Fruit fly (Drosophila melanogaster) whole organism, pupa: ENCODE data around the gene Gr22f.

ENCODE experiments used
- CG10348 ChIP-seq: fragments of 200-800 bp; sonication (Bioruptor generic); IDR thresholded peaks from 2 replicates; pipeline ENCODE4 v1.3.6; 2022; ENCODE audit warnings: missing biosample characterization, missing genetic modification characterization
- CG12605 ChIP-seq: fragments of 200-800 bp; sonication (Bioruptor generic); IDR thresholded peaks from 2 replicates; pipeline ENCODE4 v1.3.6; 2022; ENCODE audit warnings: missing biosample characterization, missing genetic modification characterization
- CG13204 ChIP-seq: fragments of 200-800 bp; sonication (Bioruptor generic); optimal IDR thresholded peaks from 2 replicates; lab custom pipeline; 2018; ENCODE audit warnings: missing biosample characterization, mild to moderate bottlenecking, missing genetic modification characterization, moderate library complexity
- CG14655 ChIP-seq: fragments of 200-800 bp; sonication (Bioruptor generic); optimal IDR thresholded peaks from 3 replicates; lab custom pipeline; 2017; ENCODE audit warnings: mild to moderate bottlenecking, missing biosample characterization, missing genetic modification reagents, missing genetic modification characterization
- CG15710 ChIP-seq: fragments of 200-800 bp; sonication (Bioruptor generic); optimal IDR thresholded peaks from 2 replicates; lab custom pipeline; 2018; ENCODE audit warnings: missing biosample characterization, mild to moderate bottlenecking, missing genetic modification characterization, moderate library complexity
- CG17806 ChIP-seq: fragments of 200-800 bp; sonication (Bioruptor generic); optimal IDR thresholded peaks from 2 replicates; lab custom pipeline; 2018; ENCODE audit warnings: missing biosample characterization, mild to moderate bottlenecking, missing genetic modification characterization, moderate library complexity
- CG32121 ChIP-seq: fragments of 200-800 bp; sonication (Bioruptor generic); IDR thresholded peaks from 2 replicates; pipeline ENCODE4 v1.3.6; 2022; ENCODE audit warnings: missing biosample characterization, missing genetic modification characterization
- CG34367 ChIP-seq: fragments of 200-800 bp; sonication (Bioruptor generic); optimal IDR thresholded peaks from 2 replicates; lab custom pipeline; 2018; ENCODE audit warnings: missing biosample characterization, mild to moderate bottlenecking, missing genetic modification characterization
- CG4496 ChIP-seq: fragments of 200-800 bp; sonication (Bioruptor generic); IDR thresholded peaks from 3 replicates; pipeline ENCODE4 v1.3.6; 2022; ENCODE audit warnings: missing biosample characterization, missing genetic modification characterization
- CG8159 ChIP-seq: fragments of 200-800 bp; sonication (Bioruptor generic); optimal IDR thresholded peaks from 3 replicates; lab custom pipeline; 2018; ENCODE audit warnings: missing biosample characterization, mild to moderate bottlenecking, missing genetic modification characterization, moderate library complexity
- CG8301 ChIP-seq: fragments of 200-800 bp; sonication (Bioruptor generic); optimal IDR thresholded peaks from 2 replicates; lab custom pipeline; 2018; ENCODE audit warnings: missing biosample characterization, mild to moderate bottlenecking, missing genetic modification characterization
- CG9948 ChIP-seq: fragments of 200-800 bp; sonication (Bioruptor generic); optimal IDR thresholded peaks from 2 replicates; lab custom pipeline; 2018; ENCODE audit warnings: missing biosample characterization, mild to moderate bottlenecking, missing genetic modification characterization, moderate library complexity
- D1 ChIP-seq: fragments of 200-800 bp; sonication (Bioruptor generic); optimal IDR thresholded peaks from 2 replicates; lab custom pipeline; 2018; ENCODE audit warnings: missing biosample characterization, mild to moderate bottlenecking, missing genetic modification characterization, moderate library complexity
- EcR ChIP-seq: fragments of 200-800 bp; sonication (Bioruptor generic); optimal IDR thresholded peaks from 3 replicates; lab custom pipeline; 2019; ENCODE audit warnings: missing biosample characterization, missing genetic modification characterization, mild to moderate bottlenecking, moderate library complexity, missing genetic modification reagents
- Ets98B ChIP-seq: fragments of 200-800 bp; sonication (Bioruptor generic); IDR thresholded peaks from 2 replicates; pipeline ENCODE4 v1.3.6; 2022; ENCODE audit warnings: missing biosample characterization, missing genetic modification characterization
- Pif1A ChIP-seq: fragments of 200-800 bp; sonication (Bioruptor generic); optimal IDR thresholded peaks from 3 replicates; lab custom pipeline; 2016; ENCODE audit warnings: missing biosample characterization, missing genetic modification characterization
- Pif1B ChIP-seq: fragments of 200-800 bp; sonication (Bioruptor generic); optimal IDR thresholded peaks from 3 replicates; lab custom pipeline; 2016; ENCODE audit warnings: missing biosample characterization, missing genetic modification characterization
- Snoo ChIP-seq: fragments of 200-800 bp; sonication (Bioruptor generic); optimal IDR thresholded peaks from 3 replicates; lab custom pipeline; 2017; ENCODE audit warnings: missing biosample characterization, mild to moderate bottlenecking, missing genetic modification characterization, inconsistent platforms
- fd96Ca ChIP-seq: fragments of 200-800 bp; sonication (Bioruptor generic); IDR thresholded peaks from 3 replicates; pipeline ENCODE4 v1.3.6; 2022; ENCODE audit warnings: missing biosample characterization, missing genetic modification characterization
- gl ChIP-seq: fragments of 200-800 bp; sonication (Bioruptor generic); optimal IDR thresholded peaks from 2 replicates; lab custom pipeline; 2018; ENCODE audit warnings: missing biosample characterization, mild to moderate bottlenecking, missing genetic modification characterization
- rn ChIP-seq: fragments of 200-800 bp; sonication (Bioruptor generic); IDR thresholded peaks from 2 replicates; pipeline ENCODE4 v1.3.6; 2022; ENCODE audit warnings: missing biosample characterization, missing genetic modification characterization

The Gr22f gene

dm6 chr2L:1758853-1759252 lies 2.6 kb upstream of the Gr22f start, which contains the start of gene CG17650:
CG17650 (minus strand) TSS chr2L:1759093.
- no peak for TF ChIP-seq Pif1A (GFP tag; lab: Kevin White, UChicago)
- no peak for TF ChIP-seq CG4496 (GFP tag; lab: Robert Waterston, UW)
- no peak for TF ChIP-seq Ets98B (GFP tag; lab: Robert Waterston, UW)
- TF ChIP-seq CG12605 (GFP tag; lab: Robert Waterston, UW) = no peak
- no peak for TF ChIP-seq CG14655 (GFP tag; lab: Kevin White, UChicago)
- TF ChIP-seq gl = no peak
- no peak for TF ChIP-seq CG8301 (tag; lab: Kevin White, UChicago)
- TF ChIP-seq Pif1B (GFP tag; lab: Kevin White, UChicago) = no peak
- no peak for TF ChIP-seq CG13204 (GFP tag; lab: Kevin White, UChicago)
- TF ChIP-seq CG17806 (tag; lab: Kevin White, UChicago) = no peak
- TF ChIP-seq Snoo (tag; lab: Kevin White, UChicago) = no peak
- TF ChIP-seq, all 21 proteins: peak for 0

- TF ChIP-seq Snoo (tag; lab: Kevin White, UChicago) (no peak), CG4496 (GFP tag; lab: Robert Waterston, UW) (no peak), Pif1A (GFP tag; lab: Kevin White, UChicago) (no peak), CG10348 (GFP tag; lab: Robert Waterston, UW) (no peak), rn (GFP tag; lab: Robert Waterston, UW) (no peak), CG12605 (GFP tag; lab: Robert Waterston, UW) (no peak), CG13204 (GFP tag; lab: Kevin White, UChicago) (no peak), CG32121 (GFP tag; lab: Robert Waterston, UW) (no peak), CG34367 (tag; lab: Kevin White, UChicago) (no peak), CG8301 (tag; lab: Kevin White, UChicago) (no peak), Ets98B (GFP tag; lab: Robert Waterston, UW) (no peak), Pif1B (GFP tag; lab: Kevin White, UChicago) (no peak), EcR (GFP tag; lab: Kevin White, UChicago) (no peak), fd96Ca (no peak), CG17806 (tag; lab: Kevin White, UChicago) (no peak), CG15710 (tag; lab: Kevin White, UChicago) (no peak), CG9948 (tag; lab: Kevin White, UChicago) (no peak)
Observed at dm6 chr2L:1751953-1752352, 4.3 kb downstream of the Gr22f start, which contains the start of the genes CG17712 and CG17648. CG17712 (minus strand) TSS chr2L:1752122. CG17648 (plus strand) TSS chr2L:1752308.

- TF ChIP-seq EcR (GFP tag; lab: Kevin White, UChicago) (peak; percentile 95), Snoo (tag; lab: Kevin White, UChicago) (no peak)
Observed at dm6 chr2L:1748410-1748809, 7.8 kb downstream of the Gr22f start.

dm6 chr2L:1743800-1744199 lies 12.5 kb downstream of the Gr22f start:
- no peak for TF ChIP-seq CG34367 (tag; lab: Kevin White, UChicago)
- no peak for TF ChIP-seq EcR (GFP tag; lab: Kevin White, UChicago)
- TF ChIP-seq Ets98B (GFP tag; lab: Robert Waterston, UW) = no peak
- TF ChIP-seq D1 (tag; lab: Kevin White, UChicago) = no peak
- no peak for TF ChIP-seq CG8301 (tag; lab: Kevin White, UChicago)

dm6 chr2L:1740095-1740494 lies 16.2 kb downstream of the Gr22f start:
- TF ChIP-seq Pif1A (GFP tag; lab: Kevin White, UChicago) (no peak), EcR (GFP tag; lab: Kevin White, UChicago) (no peak), Snoo (tag; lab: Kevin White, UChicago) (no peak), CG34367 (tag; lab: Kevin White, UChicago) (no peak), CG9948 (tag; lab: Kevin White, UChicago) (no peak), fd96Ca (no peak), CG8301 (tag; lab: Kevin White, UChicago) (no peak), CG10348 (GFP tag; lab: Robert Waterston, UW) (no peak), CG14655 (GFP tag; lab: Kevin White, UChicago) (no peak), CG4496 (GFP tag; lab: Robert Waterston, UW) (no peak), CG15710 (tag; lab: Kevin White, UChicago) (no peak), Ets98B (GFP tag; lab: Robert Waterston, UW) (no peak), CG13204 (GFP tag; lab: Kevin White, UChicago) (no peak), gl (no peak), Pif1B (GFP tag; lab: Kevin White, UChicago) (no peak), CG12605 (GFP tag; lab: Robert Waterston, UW) (no peak), CG17806 (tag; lab: Kevin White, UChicago) (no peak), D1 (tag; lab: Kevin White, UChicago) (no peak), rn (GFP tag; lab: Robert Waterston, UW) (no peak), CG8159 (tag; lab: Kevin White, UChicago) (no peak)
- TF ChIP-seq, all 21 proteins: peak for 0

- TF ChIP-seq CG8301 (tag; lab: Kevin White, UChicago) (peak; percentile 75), CG17806 (tag; lab: Kevin White, UChicago) (peak; percentile 21), CG14655 (GFP tag; lab: Kevin White, UChicago) (peak; percentile 66), Snoo (tag; lab: Kevin White, UChicago) (no peak), Pif1A (GFP tag; lab: Kevin White, UChicago) (peak; percentile 40)
Observed at dm6 chr2L:1738054-1738453, 18.2 kb downstream of the Gr22f start.
